Worm (Caenorhabditis elegans): Measurements from ENCODE around the gene F10G2.10.

ce11 chrV:7339831-7340230 lies 17.8 kb downstream of the F10G2.10 start, which contains the start of gene srh-187:
- TF ChIP-seq elt-3 (tag; optimal IDR thresholded peaks at IDR 0.05): no peak
- TF ChIP-seq unc-62 (GFP tag; optimal IDR thresholded peaks at IDR 0.05): no peak
- TF ChIP-seq aly-2 (tag; optimal IDR thresholded peaks at IDR 0.05): no peak
- no peak for TF ChIP-seq ceh-16 (tag; optimal IDR thresholded peaks at IDR 0.05)
- no peak for TF ChIP-seq dmd-4 (tag; optimal IDR thresholded peaks at IDR 0.05)
- no peak for TF ChIP-seq ceh-82 (tag; optimal IDR thresholded peaks at IDR 0.05)
- TF ChIP-seq zag-1 (tag; optimal IDR thresholded peaks at IDR 0.05): no peak
- no peak for TF ChIP-seq unc-39 (tag; optimal IDR thresholded peaks at IDR 0.05)
- TF ChIP-seq mdl-1 (tag; optimal IDR thresholded peaks at IDR 0.05): no peak
- no peak for TF ChIP-seq nhr-21 (tag; optimal IDR thresholded peaks at IDR 0.05)
- no peak for TF ChIP-seq nhr-11 (tag; optimal IDR thresholded peaks at IDR 0.05)
- no peak for TF ChIP-seq blmp-1 (tag; optimal IDR thresholded peaks at IDR 0.05; ENCODE audit: insufficient read depth)
- TF ChIP-seq lsy-2 (tag; optimal IDR thresholded peaks at IDR 0.05): no peak
- TF ChIP-seq skn-1 (tag; optimal IDR thresholded peaks at IDR 0.05): no peak

Data from whole organism, L2 larva.